Worm (Caenorhabditis elegans): ENCODE data around the gene B0563.8.

Gene B0563.8

DNA sequence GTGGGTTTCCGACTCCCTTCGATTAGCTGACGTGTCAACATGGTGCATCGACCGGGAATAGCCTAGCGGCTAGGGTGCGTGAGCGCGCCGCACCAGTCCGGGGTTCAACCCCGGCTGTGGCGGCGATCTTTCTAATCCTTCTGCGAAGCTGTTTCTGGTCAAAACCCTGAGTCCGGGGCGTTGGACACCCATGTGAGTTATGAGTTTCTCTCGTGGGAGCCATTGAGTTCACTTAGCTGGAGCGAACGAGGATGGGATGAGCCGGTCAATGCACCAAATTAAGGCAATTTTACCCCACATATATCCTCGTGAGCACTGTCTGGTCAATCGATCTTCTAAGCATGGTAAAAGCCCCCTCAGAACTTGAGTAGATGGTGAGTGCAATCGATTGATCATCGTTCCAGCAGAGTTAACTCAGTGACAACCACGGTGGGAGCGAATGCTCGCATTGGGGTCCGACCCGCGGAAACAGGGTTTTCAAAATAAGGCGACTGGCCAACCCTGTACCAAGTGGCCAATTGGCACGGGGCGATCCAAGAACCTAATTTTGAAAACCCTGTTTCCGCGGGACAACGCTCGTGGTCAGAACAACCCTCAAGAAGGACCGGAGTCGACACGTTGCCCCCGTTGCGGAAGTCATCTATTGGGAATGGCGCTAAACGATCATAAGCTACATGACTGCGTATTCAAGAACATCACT lies 17.6 kb upstream of the B0563.8 start, which contains the start of gene Y81B9A.1:
Gene Y81B9A.1, plus strand, starts transcription at position 650 of the 700 bp plus-strand sequence.
- no peak for TF ChIP-seq ztf-23 (GFP tag; IDR thresholded peaks at IDR 0.05)
- 0 out of 2 replicates have a peak, but pooled peaks have one; percentile 6 for TF ChIP-seq flt-1 (GFP tag; IDR thresholded peaks at IDR 0.05)

DNA sequence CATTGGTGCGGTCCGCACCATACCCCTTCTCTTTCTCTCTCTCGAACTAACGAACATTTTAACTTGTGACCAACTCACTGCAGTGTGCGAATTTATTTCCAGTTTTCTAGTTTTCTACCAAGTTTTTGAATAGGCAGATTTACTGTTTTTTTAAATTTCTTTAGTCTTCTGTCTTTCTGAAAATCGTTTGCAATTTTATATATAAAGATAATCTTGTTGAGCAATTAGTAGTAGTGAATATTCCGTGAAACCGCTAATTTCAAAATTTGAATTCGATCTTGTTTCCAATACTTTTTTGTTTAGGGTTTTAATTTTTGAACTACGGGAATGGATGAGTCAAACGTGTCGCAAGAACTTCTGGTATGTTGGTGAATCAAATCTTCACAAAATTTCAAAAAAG lies 9.5 kb upstream of the B0563.8 start, which contains the start of gene Y81B9A.2:
Gene Y81B9A.2, plus strand, starts transcription at position 301 of the 400 bp plus-strand sequence.
- TF ChIP-seq ref-1 (GFP tag; conservative IDR thresholded peaks at IDR 0.05) (no peak), cog-1 (tag; optimal IDR thresholded peaks at IDR 0.05) (no peak), med-1 (GFP tag; optimal IDR thresholded peaks at IDR 0.05; ENCODE audit: insufficient read depth) (no peak), tab-1 (GFP tag; IDR thresholded peaks at IDR 0.05) (no peak), T22C8.4 (GFP tag; IDR thresholded peaks at IDR 0.05) (no peak), klf-2 (GFP tag; conservative IDR thresholded peaks at IDR 0.05) (no peak), flt-1 (GFP tag; IDR thresholded peaks at IDR 0.05) (no peak), ztf-29 (GFP tag; IDR thresholded peaks at IDR 0.05) (no peak), ztf-23 (GFP tag; IDR thresholded peaks at IDR 0.05) (no peak)

ce11 chrX:9182140-9182539 lies 7.8 kb upstream of the B0563.8 start, which contains the start of gene Y81B9A.3:
Y81B9A.3 (plus strand) TSS chrX:9182440.
- TF ChIP-seq tab-1 (GFP tag; IDR thresholded peaks at IDR 0.05) (no peak), klf-2 (GFP tag; conservative IDR thresholded peaks at IDR 0.05) (no peak), T22C8.4 (GFP tag; IDR thresholded peaks at IDR 0.05) (no peak), cog-1 (tag; optimal IDR thresholded peaks at IDR 0.05) (no peak), ref-1 (GFP tag; conservative IDR thresholded peaks at IDR 0.05) (no peak), flt-1 (GFP tag; IDR thresholded peaks at IDR 0.05) (no peak), ztf-29 (GFP tag; IDR thresholded peaks at IDR 0.05) (no peak), ztf-23 (GFP tag; IDR thresholded peaks at IDR 0.05) (no peak), med-1 (GFP tag; optimal IDR thresholded peaks at IDR 0.05; ENCODE audit: insufficient read depth) (no peak)

ce11 chrX:9180823-9181222 lies 6.5 kb upstream of the B0563.8 start, which contains the start of gene Y81B9A.4:
Y81B9A.4 (minus strand) TSS chrX:9180923.
- TF ChIP-seq tab-1 (GFP tag; IDR thresholded peaks at IDR 0.05) (no peak), cog-1 (tag; optimal IDR thresholded peaks at IDR 0.05) (no peak), T22C8.4 (GFP tag; IDR thresholded peaks at IDR 0.05) (no peak), ztf-23 (GFP tag; IDR thresholded peaks at IDR 0.05) (no peak), ref-1 (GFP tag; conservative IDR thresholded peaks at IDR 0.05) (no peak), ztf-29 (GFP tag; IDR thresholded peaks at IDR 0.05) (no peak)

ce11 chrX:9172733-9173132 lies 1.6 kb downstream of the B0563.8 start:
- TF ChIP-seq klf-2 (GFP tag; conservative IDR thresholded peaks at IDR 0.05) (no peak), T22C8.4 (GFP tag; IDR thresholded peaks at IDR 0.05) (no peak), ztf-23 (GFP tag; IDR thresholded peaks at IDR 0.05) (no peak), flt-1 (GFP tag; IDR thresholded peaks at IDR 0.05) (no peak)

ce11 chrX:9172278-9172677 lies 2.0 kb downstream of the B0563.8 start, which contains the start of gene B0563.18:
B0563.18 (plus strand) TSS chrX:9172578.
- TF ChIP-seq tab-1 (GFP tag; IDR thresholded peaks at IDR 0.05) = no peak
- no peak for TF ChIP-seq ref-1 (GFP tag; conservative IDR thresholded peaks at IDR 0.05)
- no peak for TF ChIP-seq ztf-23 (GFP tag; IDR thresholded peaks at IDR 0.05)
- no peak for TF ChIP-seq flt-1 (GFP tag; IDR thresholded peaks at IDR 0.05)
- TF ChIP-seq T22C8.4 (GFP tag; IDR thresholded peaks at IDR 0.05) = no peak
- TF ChIP-seq cog-1 (tag; optimal IDR thresholded peaks at IDR 0.05) = no peak
- TF ChIP-seq ztf-29 (GFP tag; IDR thresholded peaks at IDR 0.05) = no peak
- no peak for TF ChIP-seq med-1 (GFP tag; optimal IDR thresholded peaks at IDR 0.05; ENCODE audit: insufficient read depth)
- no peak for TF ChIP-seq klf-2 (GFP tag; conservative IDR thresholded peaks at IDR 0.05)

ce11 chrX:9171241-9171640 lies 3.1 kb downstream of the B0563.8 start, which contains the start of gene B0563.1:
B0563.1 (plus strand) TSS chrX:9171541.
- no peak for TF ChIP-seq ztf-23 (GFP tag; IDR thresholded peaks at IDR 0.05)
- no peak for TF ChIP-seq klf-2 (GFP tag; conservative IDR thresholded peaks at IDR 0.05)
- TF ChIP-seq cog-1 (tag; optimal IDR thresholded peaks at IDR 0.05) = no peak
- TF ChIP-seq flt-1 (GFP tag; IDR thresholded peaks at IDR 0.05) = no peak
- no peak for TF ChIP-seq T22C8.4 (GFP tag; IDR thresholded peaks at IDR 0.05)
- TF ChIP-seq med-1 (GFP tag; optimal IDR thresholded peaks at IDR 0.05; ENCODE audit: insufficient read depth) = no peak
- no peak for TF ChIP-seq ref-1 (GFP tag; conservative IDR thresholded peaks at IDR 0.05)
- no peak for TF ChIP-seq ztf-29 (GFP tag; IDR thresholded peaks at IDR 0.05)
- TF ChIP-seq tab-1 (GFP tag; IDR thresholded peaks at IDR 0.05) = no peak

ce11 chrX:9170058-9170457 lies 4.3 kb downstream of the B0563.8 start:
- no peak for TF ChIP-seq ref-1 (GFP tag; conservative IDR thresholded peaks at IDR 0.05)
- no peak for TF ChIP-seq klf-2 (GFP tag; conservative IDR thresholded peaks at IDR 0.05)
- no peak for TF ChIP-seq T22C8.4 (GFP tag; IDR thresholded peaks at IDR 0.05)
- no peak for TF ChIP-seq ztf-29 (GFP tag; IDR thresholded peaks at IDR 0.05)
- TF ChIP-seq ztf-23 (GFP tag; IDR thresholded peaks at IDR 0.05) = no peak
- no peak for TF ChIP-seq tab-1 (GFP tag; IDR thresholded peaks at IDR 0.05)
- no peak for TF ChIP-seq med-1 (GFP tag; optimal IDR thresholded peaks at IDR 0.05; ENCODE audit: insufficient read depth)
- TF ChIP-seq flt-1 (GFP tag; IDR thresholded peaks at IDR 0.05) = no peak
- TF ChIP-seq cog-1 (tag; optimal IDR thresholded peaks at IDR 0.05) = no peak

ce11 chrX:9168239-9168638 lies 6.1 kb downstream of the B0563.8 start, which contains the start of gene B0563.9:
B0563.9 (plus strand) TSS chrX:9168539.
- TF ChIP-seq klf-2 (GFP tag; conservative IDR thresholded peaks at IDR 0.05) = no peak
- TF ChIP-seq cog-1 (tag; optimal IDR thresholded peaks at IDR 0.05) = no peak
- TF ChIP-seq ref-1 (GFP tag; conservative IDR thresholded peaks at IDR 0.05) = no peak
- TF ChIP-seq tab-1 (GFP tag; IDR thresholded peaks at IDR 0.05) = no peak
- no peak for TF ChIP-seq T22C8.4 (GFP tag; IDR thresholded peaks at IDR 0.05)
- no peak for TF ChIP-seq med-1 (GFP tag; optimal IDR thresholded peaks at IDR 0.05; ENCODE audit: insufficient read depth)
- TF ChIP-seq flt-1 (GFP tag; IDR thresholded peaks at IDR 0.05) = no peak
- TF ChIP-seq ztf-29 (GFP tag; IDR thresholded peaks at IDR 0.05) = no peak
- no peak for TF ChIP-seq ztf-23 (GFP tag; IDR thresholded peaks at IDR 0.05)

ce11 chrX:9166921-9167320 lies 7.4 kb downstream of the B0563.8 start, which contains the start of gene B0563.10:
B0563.10 (minus strand) TSS chrX:9167245.
- TF ChIP-seq ztf-23 (GFP tag; IDR thresholded peaks at IDR 0.05) (no peak), cog-1 (tag; optimal IDR thresholded peaks at IDR 0.05) (no peak), med-1 (GFP tag; optimal IDR thresholded peaks at IDR 0.05; ENCODE audit: insufficient read depth) (no peak), T22C8.4 (GFP tag; IDR thresholded peaks at IDR 0.05) (no peak), ref-1 (GFP tag; conservative IDR thresholded peaks at IDR 0.05) (no peak), flt-1 (GFP tag; IDR thresholded peaks at IDR 0.05) (no peak), tab-1 (GFP tag; IDR thresholded peaks at IDR 0.05) (no peak), ztf-29 (GFP tag; IDR thresholded peaks at IDR 0.05) (no peak), klf-2 (GFP tag; conservative IDR thresholded peaks at IDR 0.05) (no peak)
